Fruit fly (Drosophila melanogaster) whole organism, embryonic: ENCODE measurements around the gene meep.
A peak's percentile ranks its signal among the peaks of the same experiment; 100 is the strongest.

Source experiments
- Awh ChIP-seq: fragments of 200-800 bp; sonication (Bioruptor generic); IDR thresholded peaks from 2 replicates; pipeline ENCODE4, ENCODE4 v1.3.6; 2022; ENCODE audit warnings: missing biosample characterization, missing genetic modification characterization
- CG10267 ChIP-seq: fragments of 200-800 bp; sonication (Bioruptor generic); optimal IDR thresholded peaks from 2 replicates; lab custom pipeline; 2018; ENCODE audit warnings: missing biosample characterization, mild to moderate bottlenecking, missing genetic modification characterization, moderate library complexity
- CG10431 ChIP-seq: fragments of 200-800 bp; sonication (Bioruptor generic); optimal IDR thresholded peaks from 3 replicates; lab custom pipeline; 2018; ENCODE audit warnings: missing biosample characterization, mild to moderate bottlenecking, missing genetic modification characterization
- CG11398 ChIP-seq: fragments of 200-800 bp; sonication (Bioruptor generic); optimal IDR thresholded peaks from 2 replicates; lab custom pipeline; 2016; ENCODE audit warnings: missing biosample characterization, missing genetic modification characterization
- CG15269 ChIP-seq: fragments of 200-800 bp; sonication (Bioruptor generic); optimal IDR thresholded peaks from 2 replicates; lab custom pipeline; 2018; ENCODE audit warnings: missing biosample characterization, mild to moderate bottlenecking, missing genetic modification characterization, moderate library complexity
- CG15514 ChIP-seq: fragments of 200-800 bp; sonication (Bioruptor generic); optimal IDR thresholded peaks from 3 replicates; lab custom pipeline; 2017; ENCODE audit warnings: missing biosample characterization, missing genetic modification characterization, mild to moderate bottlenecking, moderate library complexity, missing genetic modification reagents
- CG17328 ChIP-seq: fragments of 200-800 bp; sonication (Bioruptor generic); IDR thresholded peaks from 2 replicates; pipeline ENCODE4 v1.3.6; 2022; ENCODE audit warnings: missing biosample characterization, missing genetic modification characterization
- CG17802 ChIP-seq: fragments of 200-800 bp; sonication (Bioruptor generic); optimal IDR thresholded peaks from 2 replicates; lab custom pipeline; 2018; ENCODE audit warnings: missing biosample characterization, mild to moderate bottlenecking, missing genetic modification characterization, moderate library complexity
- CG1792 ChIP-seq: fragments of 200-800 bp; sonication (Bioruptor generic); optimal IDR thresholded peaks from 2 replicates; lab custom pipeline; 2016; ENCODE audit warnings: missing biosample characterization, missing genetic modification characterization
- CG33213 ChIP-seq: fragments of 200-800 bp; sonication (Bioruptor generic); optimal IDR thresholded peaks from 3 replicates; lab custom pipeline; 2016; ENCODE audit warnings: missing biosample characterization, missing genetic modification characterization
- CG6683 ChIP-seq: fragments of 200-800 bp; sonication (Bioruptor generic); optimal IDR thresholded peaks from 2 replicates; lab custom pipeline; 2017; ENCODE audit warnings: missing biosample characterization, mild to moderate bottlenecking, missing genetic modification characterization, missing genetic modification reagents
- CG6689 ChIP-seq: fragments of 200-800 bp; sonication (Bioruptor generic); IDR thresholded peaks from 2 replicates; pipeline ENCODE4 v1.3.6; 2022; ENCODE audit warnings: missing biosample characterization, missing genetic modification characterization
- CG6791 ChIP-seq: fragments of 200-800 bp; sonication (Bioruptor generic); IDR thresholded peaks from 3 replicates; pipeline ENCODE4 v1.3.6; 2022; ENCODE audit warnings: missing biosample characterization, missing genetic modification characterization; ENCODE audit not compliant: partially characterized antibody
- CG7556 ChIP-seq: fragments of 200-800 bp; sonication (Bioruptor generic); optimal IDR thresholded peaks from 2 replicates; lab custom pipeline; 2017; ENCODE audit warnings: missing biosample characterization, mild to moderate bottlenecking, missing genetic modification characterization
- CG8290 ChIP-seq, 3 experiments: fragments of 200-800 bp; sonication (Bioruptor generic); optimal IDR thresholded peaks; 2 replicates each; lab custom pipeline; 2016 to 2019; ENCODE audit warnings: missing biosample characterization in 3 of 3, missing genetic modification characterization in 3 of 3, mild to moderate bottlenecking in 2 of 3, moderate library complexity in 1 of 3
- CG9437 ChIP-seq: fragments of 200-800 bp; sonication (Bioruptor generic); optimal IDR thresholded peaks from 2 replicates; lab custom pipeline; 2018; ENCODE audit warnings: missing biosample characterization, mild to moderate bottlenecking, missing genetic modification characterization
- Doc2 ChIP-seq: fragments of 200-800 bp; sonication (Bioruptor generic); IDR thresholded peaks from 2 replicates; pipeline ENCODE4 v1.3.6; 2022; ENCODE audit warnings: missing biosample characterization, missing genetic modification characterization
- Gug ChIP-seq: fragments of 200-800 bp; sonication (Bioruptor generic); IDR thresholded peaks from 4 replicates; pipeline ENCODE4 v1.3.6; 2022; ENCODE audit warnings: missing biosample characterization, missing genetic modification characterization
- HHEX ChIP-seq: fragments of 200-800 bp; sonication (Bioruptor generic); optimal IDR thresholded peaks from 3 replicates; lab custom pipeline; 2017; ENCODE audit warnings: missing biosample characterization, mild to moderate bottlenecking, missing genetic modification characterization, missing genetic modification reagents
- HLH3B ChIP-seq: fragments of 200-800 bp; sonication (Bioruptor generic); IDR thresholded peaks from 2 replicates; pipeline ENCODE4 v1.3.6; 2022; ENCODE audit warnings: missing biosample characterization, missing genetic modification characterization
- HLH4C ChIP-seq: fragments of 200-800 bp; sonication (Bioruptor generic); IDR thresholded peaks from 3 replicates; pipeline ENCODE4 v1.3.6; 2022; ENCODE audit warnings: missing biosample characterization, missing genetic modification characterization; ENCODE audit not compliant: partially characterized antibody
- Hand ChIP-seq: fragments of 200-800 bp; sonication (Bioruptor generic); optimal IDR thresholded peaks from 2 replicates; lab custom pipeline; 2017; ENCODE audit warnings: mild to moderate bottlenecking, missing biosample characterization, missing genetic modification reagents, missing genetic modification characterization
- Max ChIP-seq: fragments of 200-800 bp; sonication (Bioruptor generic); optimal IDR thresholded peaks from 2 replicates; lab custom pipeline; 2016; ENCODE audit warnings: missing biosample characterization, mild to moderate bottlenecking, missing genetic modification characterization
- Neu2 ChIP-seq: fragments of 200-800 bp; sonication (Bioruptor generic); optimal IDR thresholded peaks from 3 replicates; lab custom pipeline; 2016; ENCODE audit warnings: missing biosample characterization, missing genetic modification characterization, borderline replicate concordance
- Nf-YC ChIP-seq: fragments of 200-800 bp; optimal IDR thresholded peaks from 3 replicates; lab custom pipeline; 2019; ENCODE audit warnings: missing biosample characterization, mild to moderate bottlenecking, missing genetic modification characterization, moderate library complexity
- Oaz ChIP-seq: fragments of 200-800 bp; sonication (Bioruptor generic); IDR thresholded peaks from 2 replicates; pipeline ENCODE4 v1.3.6; 2022; ENCODE audit warnings: missing biosample characterization, missing genetic modification characterization
- Rfx ChIP-seq: fragments of 200-800 bp; sonication (Bioruptor generic); IDR thresholded peaks from 2 replicates; pipeline ENCODE4 v1.3.6; 2022; ENCODE audit warnings: missing biosample characterization, missing genetic modification characterization
- Rx ChIP-seq: fragments of 200-800 bp; sonication (Bioruptor generic); IDR thresholded peaks from 2 replicates; pipeline ENCODE4 v1.3.6; 2022; ENCODE audit warnings: missing biosample characterization, missing genetic modification characterization
- Sox100B ChIP-seq: fragments of 200-800 bp; sonication (Bioruptor generic); optimal IDR thresholded peaks from 3 replicates; lab custom pipeline; 2018; ENCODE audit warnings: missing biosample characterization, mild to moderate bottlenecking, missing genetic modification characterization
- Spps ChIP-seq: fragments of 200-800 bp; sonication (Bioruptor generic); optimal IDR thresholded peaks from 2 replicates; lab custom pipeline; 2018; ENCODE audit warnings: missing biosample characterization, mild to moderate bottlenecking, missing genetic modification characterization
- Taf1 ChIP-seq: fragments of 200-800 bp; sonication (Bioruptor generic); IDR thresholded peaks from 2 replicates; pipeline ENCODE4 v1.3.6; 2022; ENCODE audit warnings: missing biosample characterization, missing genetic modification characterization
- Usf ChIP-seq: fragments of 200-800 bp; sonication (Bioruptor generic); optimal IDR thresholded peaks from 2 replicates; lab custom pipeline; 2017; ENCODE audit warnings: missing genotype, missing biosample characterization, missing genetic modification characterization
- croc ChIP-seq: fragments of 200-800 bp; sonication (Bioruptor generic); conservative IDR thresholded peaks from 3 replicates; pipeline ENCODE4 v1.3.6; 2022; ENCODE audit warnings: missing biosample characterization, missing genetic modification characterization
- dan ChIP-seq: fragments of 200-800 bp; sonication (Bioruptor generic); IDR thresholded peaks from 2 replicates; pipeline ENCODE4 v1.3.6; 2022; ENCODE audit warnings: missing biosample characterization, missing genetic modification characterization
- danr ChIP-seq: fragments of 200-800 bp; sonication (Bioruptor generic); IDR thresholded peaks from 2 replicates; pipeline ENCODE4 v1.3.6; 2022; ENCODE audit warnings: missing biosample characterization, missing genetic modification characterization
- ems ChIP-seq: fragments of 200-800 bp; sonication (Bioruptor generic); optimal IDR thresholded peaks from 3 replicates; lab custom pipeline; 2016; ENCODE audit warnings: missing biosample characterization, missing genetic modification characterization
- fu2 ChIP-seq: fragments of 200-800 bp; sonication (Bioruptor generic); optimal IDR thresholded peaks from 2 replicates; lab custom pipeline; 2016; ENCODE audit warnings: missing biosample characterization, missing genetic modification characterization
- gce ChIP-seq: fragments of 200-800 bp; sonication (Bioruptor generic); IDR thresholded peaks from 3 replicates; pipeline ENCODE4 v1.3.6; 2022; ENCODE audit warnings: missing biosample characterization, missing genetic modification characterization
- lab ChIP-seq: fragments of 200-800 bp; sonication (Bioruptor generic); optimal IDR thresholded peaks from 3 replicates; lab custom pipeline; 2017; ENCODE audit warnings: missing biosample characterization, missing genetic modification characterization, mild to moderate bottlenecking, moderate library complexity, missing genetic modification reagents
- lbe ChIP-seq: fragments of 200-800 bp; sonication (Bioruptor generic); optimal IDR thresholded peaks from 2 replicates; lab custom pipeline; 2016; ENCODE audit warnings: missing biosample characterization, mild to moderate bottlenecking, missing genetic modification characterization
- nau ChIP-seq: fragments of 200-800 bp; sonication (Bioruptor generic); optimal IDR thresholded peaks from 3 replicates; lab custom pipeline; 2017; ENCODE audit warnings: missing biosample characterization, mild to moderate bottlenecking, missing genetic modification characterization, missing genetic modification reagents
- odd ChIP-seq: fragments of 200-800 bp; sonication (Bioruptor generic); optimal IDR thresholded peaks from 2 replicates; lab custom pipeline; 2017; ENCODE audit warnings: missing biosample characterization, mild to moderate bottlenecking, missing genetic modification characterization
- onecut ChIP-seq: fragments of 200-800 bp; sonication (Bioruptor generic); IDR thresholded peaks from 2 replicates; pipeline ENCODE4 v1.3.6; 2022; ENCODE audit warnings: missing biosample characterization, missing genetic modification characterization
- prd ChIP-seq, 3 experiments: fragments of >200 bp in 2 of 3; fragments of 200-800 bp in 1 of 3; sonication (Bioruptor generic) in 1 of 3; optimal IDR thresholded peaks in 2 of 3; IDR thresholded peaks in 1 of 3; 2 replicates in 2 of 3; 3 replicates in 1 of 3; pipeline versions ENCODE4 v1.3.6 to Lab custom; 2017 to 2022; ENCODE audit warnings: missing biosample characterization in 1 of 3, missing genetic modification characterization in 1 of 3
- pum ChIP-seq: fragments of 200-800 bp; sonication (Bioruptor generic); optimal IDR thresholded peaks from 2 replicates; lab custom pipeline; 2016; ENCODE audit warnings: missing biosample characterization, missing genetic modification characterization
- repo ChIP-seq: fragments of 200-800 bp; sonication (Bioruptor generic); optimal IDR thresholded peaks from 2 replicates; lab custom pipeline; 2016; ENCODE audit warnings: missing biosample characterization, missing genetic modification characterization
- slp2 ChIP-seq: fragments of 200-800 bp; sonication (Bioruptor generic); optimal IDR thresholded peaks from 2 replicates; lab custom pipeline; 2016; ENCODE audit warnings: missing biosample characterization, missing genetic modification characterization
- trem ChIP-seq: fragments of 200-800 bp; optimal IDR thresholded peaks from 3 replicates; lab custom pipeline; 2019; ENCODE audit warnings: missing biosample characterization, mild to moderate bottlenecking, missing genetic modification characterization, moderate library complexity
- unc-4 ChIP-seq: fragments of 200-800 bp; sonication (Bioruptor generic); IDR thresholded peaks from 2 replicates; pipeline ENCODE4 v1.3.6; 2022; ENCODE audit warnings: missing biosample characterization, missing genetic modification characterization; ENCODE audit not compliant: partially characterized antibody
- zfh2 ChIP-seq: fragments of 200-800 bp; sonication (Bioruptor generic); optimal IDR thresholded peaks from 2 replicates; lab custom pipeline; 2016; ENCODE audit warnings: missing biosample characterization, missing genetic modification characterization

meep gene

dm6 chr3L:1166266-1166665, 36.6 kb downstream of the meep start (continued):
- no peak for TF ChIP-seq HLH4C (GFP tag; lab: Robert Waterston, UW)
- TF ChIP-seq CG1792 (GFP tag; lab: Kevin White, UChicago): peak; percentile 38
- peak; percentile 76 for TF ChIP-seq gce (GFP tag; lab: Robert Waterston, UW)
- TF ChIP-seq Awh: peak; percentile 88; the same call in 1 of the 2 replicates
- TF ChIP-seq onecut (GFP tag; lab: Robert Waterston, UW): peak; percentile 60
- TF ChIP-seq CG9437 (GFP tag; lab: Kevin White, UChicago): no peak
- peak; percentile 79 for TF ChIP-seq Sox100B (GFP tag; lab: Kevin White, UChicago)
- peak; percentile 22 for TF ChIP-seq CG7556 (GFP tag; lab: Kevin White, UChicago)
- TF ChIP-seq zfh2 (GFP tag; lab: Kevin White, UChicago): no peak
- TF ChIP-seq CG33213 (GFP tag; lab: Kevin White, UChicago): peak; percentile 64
- no peak for TF ChIP-seq repo (GFP tag; lab: Kevin White, UChicago)
- no peak for TF ChIP-seq Rx (GFP tag; lab: Robert Waterston, UW)
- peak; percentile 81 for TF ChIP-seq odd
- TF ChIP-seq Spps (tag; lab: Kevin White, UChicago): peak; percentile 17
- TF ChIP-seq CG6689 (GFP tag; lab: Robert Waterston, UW): peak; percentile 42
- TF ChIP-seq CG6791: no peak
- peak; percentile 60; the same call in 1 of the 2 replicates for TF ChIP-seq CG17328 (GFP tag; lab: Robert Waterston, UW)
- no peak for TF ChIP-seq Usf (GFP tag; lab: Kevin White, UChicago)
- TF ChIP-seq Taf1: no peak
- no peak for TF ChIP-seq ems (GFP tag; lab: Kevin White, UChicago)
- TF ChIP-seq CG15514 (GFP tag; lab: Kevin White, UChicago): no peak
- no peak for TF ChIP-seq Hand (GFP tag; lab: Kevin White, UChicago)
- TF ChIP-seq Oaz (GFP tag; lab: Robert Waterston, UW): no peak
- no peak for TF ChIP-seq CG17802 (tag; lab: Kevin White, UChicago)
- TF ChIP-seq dan (GFP tag; lab: Robert Waterston, UW): no peak
- TF ChIP-seq unc-4 (GFP tag; lab: Robert Waterston, UW): no peak
- TF ChIP-seq fu2 (GFP tag; lab: Kevin White, UChicago): no peak
- TF ChIP-seq CG15269 (tag; lab: Kevin White, UChicago): peak; percentile 28
- no peak for TF ChIP-seq prd (optimal IDR thresholded peaks at IDR 0.05; lab: Kevin White, UChicago)
- TF ChIP-seq prd (GFP tag; IDR thresholded peaks at IDR 0.05; lab: Robert Waterston, UW): peak; percentile 10; the same call in 1 of the 3 replicates
- TF ChIP-seq Rfx: no peak
- TF ChIP-seq CG6683 (GFP tag; lab: Kevin White, UChicago): peak; percentile 34
- peak; percentile 87 for TF ChIP-seq CG10431
- TF ChIP-seq Max: no peak
- TF ChIP-seq Neu2 (GFP tag; lab: Kevin White, UChicago): no peak
- no peak for TF ChIP-seq lbe
- no peak for TF ChIP-seq trem (tag; lab: Kevin White, UChicago)
- TF ChIP-seq CG10267: no peak
- peak; percentile 15; the same call in 1 of the 2 replicates for TF ChIP-seq danr (GFP tag; lab: Robert Waterston, UW)
- no peak for TF ChIP-seq pum (GFP tag; lab: Kevin White, UChicago)
- TF ChIP-seq HHEX (GFP tag; lab: Kevin White, UChicago): peak; percentile 72
- TF ChIP-seq croc (GFP tag; lab: Robert Waterston, UW): no peak
- no peak for TF ChIP-seq Gug (GFP tag; lab: Robert Waterston, UW)
- no peak for TF ChIP-seq CG8290 (GFP tag; optimal IDR thresholded peaks at IDR 0.05; lab: Kevin White, UChicago)
- peak; percentile 49 to 87 for TF ChIP-seq CG8290 (tag; optimal IDR thresholded peaks at IDR 0.05; lab: Kevin White, UChicago)
- TF ChIP-seq HLH3B (GFP tag; lab: Robert Waterston, UW): peak; percentile 32; the same call in 1 of the 2 replicates
- peak; percentile 35 for TF ChIP-seq CG11398 (GFP tag; lab: Kevin White, UChicago)
- TF ChIP-seq lab (GFP tag; lab: Kevin White, UChicago): peak; percentile 71
- no peak for TF ChIP-seq Nf-YC
- TF ChIP-seq slp2 (GFP tag; lab: Kevin White, UChicago): no peak
- TF ChIP-seq Doc2 (GFP tag; lab: Robert Waterston, UW): no peak
- TF ChIP-seq nau (GFP tag; lab: Kevin White, UChicago): peak; percentile 62
